Worm (Caenorhabditis elegans) whole organism, young adult: ENCODE data around the gene K05F1.14.
A peak's percentile ranks its signal among the peaks of the same experiment; 100 is the strongest.

Experiments used
- B0261.1 ChIP-seq: sonication (generic microtip); optimal IDR thresholded peaks from 2 replicates; lab custom pipeline; 2016; ENCODE audit warnings: mild to moderate bottlenecking, missing genetic modification characterization, moderate library complexity, missing compliant biosample characterization
- B0336.3 ChIP-seq: fragments of 200-800 bp; sonication (Bioruptor generic); IDR thresholded peaks from 2 replicates; pipeline ENCODE4 v1.3.6; 2022; ENCODE audit warnings: missing genetic modification characterization, missing compliant biosample characterization
- C06A6.2 ChIP-seq: fragments of 200-800 bp; sonication (Bioruptor generic); conservative IDR thresholded peaks from 2 replicates; pipeline ENCODE4 v1.3.6; 2022; ENCODE audit warnings: missing genetic modification characterization, missing compliant biosample characterization
- F10E7.11 ChIP-seq: sonication (generic microtip); optimal IDR thresholded peaks from 2 replicates; lab custom pipeline; 2017; ENCODE audit warnings: mild to moderate bottlenecking, missing genetic modification characterization, moderate library complexity, missing compliant biosample characterization
- F22D6.2 ChIP-seq: sonication (generic microtip); optimal IDR thresholded peaks from 2 replicates; lab custom pipeline; 2016; ENCODE audit warnings: mild to moderate bottlenecking, missing genetic modification characterization, missing compliant biosample characterization
- F49E8.2 ChIP-seq: sonication (generic microtip); optimal IDR thresholded peaks from 3 replicates; lab custom pipeline; 2017; ENCODE audit warnings: missing genetic modification characterization, mild to moderate bottlenecking, missing compliant biosample characterization, antibody characterized with exemption, moderate library complexity; ENCODE audit not compliant: insufficient read depth
- F52B5.7 ChIP-seq: sonication (generic microtip); optimal IDR thresholded peaks from 2 replicates; lab custom pipeline; 2016; ENCODE audit warnings: mild to moderate bottlenecking, missing genetic modification characterization, missing compliant biosample characterization
- F57C9.4 ChIP-seq: sonication (generic microtip); optimal IDR thresholded peaks from 2 replicates; lab custom pipeline; 2017; ENCODE audit warnings: mild to moderate bottlenecking, missing genetic modification characterization, missing compliant biosample characterization
- K12H6.12 ChIP-seq: fragments of 200-800 bp; sonication (Bioruptor generic); optimal IDR thresholded peaks from 2 replicates; lab custom pipeline; 2018; ENCODE audit warnings: mild to moderate bottlenecking, missing genetic modification characterization, missing compliant biosample characterization
- Y79H2A.3 ChIP-seq: fragments of 200-800 bp; sonication (Bioruptor generic); conservative IDR thresholded peaks from 2 replicates; pipeline ENCODE4 v1.3.6; 2022; ENCODE audit warnings: missing genetic modification reagents, missing genetic modification characterization, missing compliant biosample characterization
- aptf-3 ChIP-seq: fragments of 200-800 bp; sonication (Bioruptor generic); IDR thresholded peaks from 2 replicates; pipeline ENCODE4 v1.3.6; 2022; ENCODE audit warnings: missing genetic modification characterization, missing compliant biosample characterization
- bed-1 ChIP-seq: fragments of 200-800 bp; sonication (Bioruptor generic); IDR thresholded peaks from 2 replicates; pipeline ENCODE4 v1.3.6; 2022; ENCODE audit warnings: missing genetic modification reagents, missing genetic modification characterization, missing compliant biosample characterization
- bed-2 ChIP-seq: fragments of 200-800 bp; sonication (Bioruptor generic); IDR thresholded peaks from 2 replicates; pipeline ENCODE4 v1.3.6; 2022; ENCODE audit warnings: missing genetic modification reagents, missing genetic modification characterization, missing compliant biosample characterization
- ccch-3 ChIP-seq: fragments of 200-800 bp; sonication (Bioruptor generic); optimal IDR thresholded peaks from 2 replicates; lab custom pipeline; 2018; ENCODE audit warnings: mild to moderate bottlenecking, missing genetic modification characterization, missing compliant biosample characterization
- cebp-1 ChIP-seq, 2 experiments: fragments of 200-800 bp in 1 of 2; sonication (Bioruptor generic) in 1 of 2; sonication (generic microtip) in 1 of 2; IDR thresholded peaks in 1 of 2; optimal IDR thresholded peaks in 1 of 2; 2 replicates each; pipeline versions ENCODE4 v1.3.6 to Lab custom; 2017 to 2022; ENCODE audit warnings: missing compliant biosample characterization in 2 of 2, missing genetic modification characterization in 2 of 2, mild to moderate bottlenecking in 1 of 2, missing genetic modification reagents in 1 of 2, moderate library complexity in 1 of 2
- ceh-40 ChIP-seq: fragments of 200-800 bp; sonication (Bioruptor generic); IDR thresholded peaks from 2 replicates; pipeline ENCODE4 v1.3.6; 2022; ENCODE audit warnings: missing genetic modification characterization, missing compliant biosample characterization
- ceh-58 ChIP-seq: fragments of 200-800 bp; sonication (Bioruptor generic); IDR thresholded peaks from 2 replicates; pipeline ENCODE4 v1.3.6; 2022; ENCODE audit warnings: missing genetic modification characterization, missing compliant biosample characterization
- ceh-79 ChIP-seq: sonication (generic microtip); optimal IDR thresholded peaks from 2 replicates; lab custom pipeline; 2017; ENCODE audit warnings: mild to moderate bottlenecking, missing genetic modification characterization, missing compliant biosample characterization
- die-1 ChIP-seq: sonication (generic microtip); optimal IDR thresholded peaks from 2 replicates; lab custom pipeline; 2016; ENCODE audit warnings: missing genotype, mild to moderate bottlenecking, missing genetic modification characterization, missing compliant biosample characterization
- dox-1 ChIP-seq: fragments of 200-800 bp; sonication (Bioruptor generic); IDR thresholded peaks from 2 replicates; pipeline ENCODE4 v1.3.6; 2022; ENCODE audit warnings: missing genetic modification reagents, missing genetic modification characterization, missing compliant biosample characterization
- ets-4 ChIP-seq: fragments of 200-800 bp; sonication (Bioruptor generic); optimal IDR thresholded peaks from 2 replicates; lab custom pipeline; 2018; ENCODE audit warnings: mild to moderate bottlenecking, missing genetic modification characterization, missing compliant biosample characterization
- him-1 ChIP-seq: sonication (generic microtip); optimal IDR thresholded peaks from 2 replicates; lab custom pipeline; 2016; ENCODE audit warnings: missing genotype, missing genetic modification reagents, missing genetic modification characterization, missing compliant biosample characterization
- hlh-12 ChIP-seq: sonication (generic microtip); optimal IDR thresholded peaks from 2 replicates; lab custom pipeline; 2016; ENCODE audit warnings: missing genetic modification characterization, missing compliant biosample characterization
- hmg-20 ChIP-seq: fragments of 200-800 bp; sonication (Bioruptor generic); IDR thresholded peaks from 2 replicates; pipeline ENCODE4 v1.3.6; 2022; ENCODE audit warnings: missing genetic modification reagents, missing genetic modification characterization, missing compliant biosample characterization
- hrde-1 ChIP-seq: sonication (generic microtip); optimal IDR thresholded peaks from 2 replicates; lab custom pipeline; 2016; ENCODE audit warnings: missing genetic modification characterization, mild to moderate bottlenecking, missing compliant biosample characterization, moderate library complexity, missing genotype, missing genetic modification reagents, borderline replicate concordance
- let-526 ChIP-seq: fragments of 200-800 bp; sonication (Bioruptor generic); IDR thresholded peaks from 2 replicates; pipeline ENCODE4 v1.3.6; 2022; ENCODE audit warnings: missing genetic modification reagents, missing genetic modification characterization, missing compliant biosample characterization
- lin-35 ChIP-seq, 3 experiments: fragments of 150-350 bp in 2 of 3; sonication (generic microtip) in 1 of 3; optimal IDR thresholded peaks; 2 replicates each; lab custom pipeline; 2014 to 2018; ENCODE audit warnings: missing biosample characterization in 3 of 3, missing genetic modification characterization in 3 of 3, missing genetic modification reagents in 3 of 3
- lir-1 ChIP-seq: fragments of 200-800 bp; sonication (Bioruptor generic); conservative IDR thresholded peaks from 2 replicates; pipeline ENCODE4 v1.3.6; 2022; ENCODE audit warnings: missing genetic modification reagents, missing genetic modification characterization, missing compliant biosample characterization
- madf-3 ChIP-seq: fragments of 200-800 bp; sonication (Bioruptor generic); IDR thresholded peaks from 2 replicates; pipeline ENCODE4 v1.3.6; 2022; ENCODE audit warnings: missing genetic modification reagents, missing genetic modification characterization, missing compliant biosample characterization
- madf-6 ChIP-seq: fragments of 200-800 bp; sonication (Bioruptor generic); IDR thresholded peaks from 2 replicates; pipeline ENCODE4 v1.3.6; 2022; ENCODE audit warnings: missing genetic modification reagents, missing genetic modification characterization, missing compliant biosample characterization
- madf-8 ChIP-seq: fragments of 200-800 bp; sonication (Bioruptor generic); conservative IDR thresholded peaks from 2 replicates; pipeline ENCODE4 v1.3.6; 2022; ENCODE audit warnings: missing genetic modification reagents, missing genetic modification characterization, missing compliant biosample characterization
- mcd-1 ChIP-seq: fragments of 200-800 bp; sonication (Bioruptor generic); IDR thresholded peaks from 2 replicates; pipeline ENCODE4 v1.3.6; 2022; ENCODE audit warnings: missing genetic modification reagents, missing genetic modification characterization, missing compliant biosample characterization
- mel-28 ChIP-seq: sonication (generic microtip); optimal IDR thresholded peaks from 2 replicates; lab custom pipeline; 2016; ENCODE audit warnings: borderline replicate concordance, mild to moderate bottlenecking, missing genetic modification characterization, missing compliant biosample characterization
- mes-4 ChIP-seq: sonication (generic microtip); optimal IDR thresholded peaks from 2 replicates; lab custom pipeline; 2016; ENCODE audit warnings: missing genotype, missing genetic modification characterization, missing compliant biosample characterization
- nhr-80 ChIP-seq: sonication (generic microtip); optimal IDR thresholded peaks from 2 replicates; lab custom pipeline; 2016; ENCODE audit warnings: missing genetic modification characterization, missing compliant biosample characterization
- pbrm-1 ChIP-seq: fragments of 200-800 bp; sonication (Bioruptor generic); IDR thresholded peaks from 2 replicates; pipeline ENCODE4 v1.3.6; 2022; ENCODE audit warnings: missing genetic modification reagents, missing genetic modification characterization, missing compliant biosample characterization
- snpc-1.1 ChIP-seq: sonication (generic microtip); optimal IDR thresholded peaks from 2 replicates; lab custom pipeline; 2017; ENCODE audit warnings: missing genetic modification characterization, mild to moderate bottlenecking, missing compliant biosample characterization, antibody characterized with exemption, moderate library complexity, missing genotype, missing genetic modification reagents; ENCODE audit not compliant: insufficient read depth
- snpc-1.3 ChIP-seq: sonication (generic microtip); optimal IDR thresholded peaks from 2 replicates; lab custom pipeline; 2017; ENCODE audit warnings: missing genetic modification characterization, mild to moderate bottlenecking, missing compliant biosample characterization, antibody characterized with exemption, moderate library complexity, missing genotype, missing genetic modification reagents; ENCODE audit not compliant: insufficient read depth
- unc-130 ChIP-seq: sonication (generic microtip); optimal IDR thresholded peaks from 2 replicates; lab custom pipeline; 2016; ENCODE audit warnings: missing genetic modification reagents, missing genetic modification characterization, missing compliant biosample characterization
- unc-62 ChIP-seq: fragments of 150-350 bp; optimal IDR thresholded peaks from 2 replicates; lab custom pipeline; 2014; ENCODE audit warnings: missing biosample characterization, missing genetic modification reagents, missing genetic modification characterization
- zim-3 ChIP-seq: sonication (generic microtip); optimal IDR thresholded peaks from 2 replicates; lab custom pipeline; 2017; ENCODE audit warnings: mild to moderate bottlenecking, missing genetic modification characterization, moderate library complexity, missing compliant biosample characterization
- ztf-3 ChIP-seq: fragments of 200-800 bp; sonication (Bioruptor generic); optimal IDR thresholded peaks from 2 replicates; lab custom pipeline; 2018; ENCODE audit warnings: mild to moderate bottlenecking, missing genetic modification characterization, missing compliant biosample characterization

The K05F1.14 gene

DNA sequence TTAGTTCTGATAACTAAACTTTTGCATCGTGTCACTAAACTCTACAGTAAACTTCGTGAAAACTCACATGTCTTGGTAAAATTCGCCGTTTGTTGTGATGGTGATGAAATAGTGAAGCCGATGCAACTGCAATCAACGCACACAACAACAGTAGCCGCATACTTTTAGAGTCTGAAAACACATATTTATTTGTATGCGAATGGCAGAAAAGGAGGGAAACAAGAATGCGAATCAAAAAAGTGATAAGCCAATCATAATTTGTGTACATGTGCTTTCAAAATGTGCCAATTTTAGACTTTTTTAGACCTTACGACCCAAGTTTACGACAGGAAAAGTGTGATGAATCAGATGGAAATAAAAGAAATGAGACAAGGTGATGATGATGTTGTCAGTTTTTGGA, 12.9 kb upstream of the K05F1.14 start, which contains the start of gene K05F1.10:
Gene K05F1.10, minus strand, starts transcription at position 171 of the 400 bp plus-strand sequence.
- TF ChIP-seq C06A6.2 (GFP tag; lab: Robert Waterston, UW) (no peak), madf-3 (no peak), F10E7.11 (no peak), mes-4 (no peak), cebp-1 (GFP tag; IDR thresholded peaks at IDR 0.05; lab: Robert Waterston, UW) (no peak), cebp-1 (tag; optimal IDR thresholded peaks at IDR 0.05; lab: Kevin White, UChicago) (peak; percentile 42), nhr-80 (tag; lab: Kevin White, UChicago) (peak; percentile 34), lir-1 (GFP tag; lab: Robert Waterston, UW) (no peak), ceh-79 (no peak), pbrm-1 (GFP tag; lab: Robert Waterston, UW) (no peak)

DNA sequence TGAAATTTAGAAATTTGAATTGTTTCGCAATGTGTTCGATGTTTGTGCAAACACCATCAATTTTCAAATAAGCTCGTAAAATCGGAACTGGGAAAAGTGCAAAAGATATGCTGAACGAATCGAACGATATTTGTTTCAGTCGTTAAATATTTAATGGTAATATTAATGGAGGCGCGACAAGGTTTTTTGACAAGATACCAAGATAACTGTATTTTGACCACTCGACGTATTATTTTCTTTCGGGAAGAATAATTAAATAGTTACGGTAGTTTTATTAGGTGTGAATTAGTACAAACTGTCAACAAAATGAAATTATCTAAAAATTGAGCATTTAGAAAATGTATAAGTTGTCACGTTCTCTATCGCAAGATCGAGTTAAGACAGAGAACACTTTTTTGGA, 11.9 kb upstream of the K05F1.14 start:
- TF ChIP-seq hlh-12 (tag; lab: Kevin White, UChicago) (no peak), aptf-3 (GFP tag; lab: Robert Waterston, UW) (no peak), bed-2 (GFP tag; lab: Robert Waterston, UW) (no peak), F52B5.7 (tag; lab: Kevin White, UChicago) (no peak), C06A6.2 (GFP tag; lab: Robert Waterston, UW) (no peak), ceh-40 (no peak)
- TF ChIP-seq, all 124 proteins: peak for 0

DNA sequence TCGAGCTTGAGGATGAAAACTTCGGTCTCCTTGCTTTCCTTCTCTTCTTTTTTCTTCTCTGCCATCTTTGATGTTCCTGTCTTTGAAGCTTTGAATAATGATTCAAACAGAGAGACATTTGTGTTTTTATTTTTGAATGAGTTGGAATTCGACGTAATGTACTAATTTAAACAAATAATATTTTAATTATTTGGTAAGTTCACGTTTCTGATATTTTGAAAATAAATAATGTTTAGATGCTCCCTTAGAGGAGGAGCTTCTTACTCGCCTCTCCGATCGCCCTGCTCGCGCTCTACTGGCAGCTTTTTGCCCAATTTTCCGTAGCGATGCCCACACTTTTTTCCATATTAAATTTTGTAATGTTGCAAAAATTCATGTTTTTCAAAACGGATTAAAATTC, 8.7 kb upstream of the K05F1.14 start, which contains the start of the genes K05F1.9 and K05F1.1:
Gene K05F1.9, minus strand, starts transcription at position 101 of the 400 bp plus-strand sequence.
Gene K05F1.1, plus strand, starts transcription at position 308 of the 400 bp plus-strand sequence.
- TF ChIP-seq mel-28 (no peak), pbrm-1 (GFP tag; lab: Robert Waterston, UW) (no peak), B0336.3 (GFP tag; lab: Robert Waterston, UW) (no peak), unc-62 (GFP tag; lab: Kevin White, UChicago) (no peak), snpc-1.3 (tag; lab: Kevin White, UChicago) (no peak), hrde-1 (tag; lab: Kevin White, UChicago) (no peak), madf-3 (no peak), ceh-58 (GFP tag; lab: Robert Waterston, UW) (no peak), F49E8.2 (no peak), die-1 (tag; lab: Kevin White, UChicago) (no peak), B0261.1 (no peak), madf-6 (GFP tag; lab: Robert Waterston, UW) (no peak), madf-8 (GFP tag; lab: Robert Waterston, UW) (no peak), let-526 (GFP tag; lab: Robert Waterston, UW) (no peak)

DNA sequence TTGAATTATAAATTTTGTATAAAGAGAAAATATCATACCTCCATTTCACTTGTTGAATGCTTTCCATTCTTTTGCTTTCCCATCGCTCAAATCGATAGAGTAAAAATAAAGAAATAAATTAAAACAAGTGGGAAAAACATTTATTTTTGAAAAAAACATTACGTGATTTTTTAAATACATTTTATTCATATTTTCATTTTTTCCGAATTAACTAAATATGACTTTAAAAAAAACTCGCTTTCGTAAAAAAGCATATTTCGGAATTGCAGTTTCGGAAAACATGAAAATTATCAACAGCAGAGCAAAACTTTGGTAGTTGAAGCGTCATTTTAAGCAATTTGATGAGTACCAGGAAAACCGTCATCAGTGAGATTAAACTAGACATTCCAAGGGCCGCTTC, 7.2 kb upstream of the K05F1.14 start, which contains the start of gene K05F1.8:
Gene K05F1.8, minus strand, starts transcription at position 101 of the 400 bp plus-strand sequence.
- TF ChIP-seq hmg-20 (GFP tag; lab: Robert Waterston, UW) (no peak), bed-1 (GFP tag; lab: Robert Waterston, UW) (no peak), K12H6.12 (no peak), dox-1 (no peak), him-1 (tag; lab: Kevin White, UChicago) (no peak), unc-62 (GFP tag; lab: Kevin White, UChicago) (no peak), C06A6.2 (GFP tag; lab: Robert Waterston, UW) (no peak), F22D6.2 (tag; lab: Kevin White, UChicago) (no peak), ets-4 (GFP tag; lab: Kevin White, UChicago) (no peak), ztf-3 (GFP tag; lab: Kevin White, UChicago) (no peak), zim-3 (tag; lab: Kevin White, UChicago) (no peak), unc-130 (GFP tag; lab: Kevin White, UChicago) (no peak), lin-35 (GFP tag; optimal IDR thresholded peaks at IDR 0.05; lab: Kevin White, UChicago) (no peak), Y79H2A.3 (no peak), snpc-1.1 (no peak), F57C9.4 (tag; lab: Kevin White, UChicago) (no peak), mcd-1 (GFP tag; lab: Robert Waterston, UW) (no peak), ccch-3 (GFP tag; lab: Kevin White, UChicago) (no peak)
